Fruit fly (Drosophila melanogaster): ENCODE results near the gene Akh.

Akh gene

dm6 chr3L:4133724-4134678 lies 7.3 kb upstream of the Akh start, which contains the start of gene ens:
ens (minus strand) TSS chr3L:4134550.
- TF ChIP-seq svp (GFP tag) (peak; percentile 74), esn (GFP tag; optimal IDR thresholded peaks at IDR 0.05) (peak; percentile 23), fd59A (GFP tag; optimal IDR thresholded peaks at IDR 0.05) (no peak), CG15336 (GFP tag; IDR thresholded peaks at IDR 0.05) (peak; percentile 9; the same call in 1 of the 2 replicates), CG8119 (GFP tag; IDR thresholded peaks at IDR 0.05) (peak; percentile 73), Sox15 (GFP tag; optimal IDR thresholded peaks at IDR 0.05) (no peak), CG6854 (GFP tag; optimal IDR thresholded peaks at IDR 0.05) (peak; percentile 60)

DNA sequence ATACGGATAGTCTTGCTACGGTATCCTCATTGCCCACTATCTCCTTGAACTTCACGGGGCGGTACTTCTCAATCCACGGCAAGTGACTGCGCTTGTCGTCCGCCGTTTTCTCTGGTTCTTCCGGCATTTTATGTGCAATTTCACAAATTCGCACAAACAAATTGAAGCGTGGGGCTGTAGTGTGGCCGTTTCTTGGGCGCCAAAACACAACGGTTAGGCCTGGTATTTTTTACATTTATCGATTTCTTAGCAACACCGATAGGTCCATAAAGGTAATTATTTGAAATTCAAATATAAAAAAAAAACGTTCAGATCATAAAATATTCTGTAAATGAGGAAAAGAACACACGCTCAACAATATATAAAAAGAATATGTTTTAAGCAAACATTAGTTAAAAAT lies 5.4 kb upstream of the Akh start, which contains the start of gene RfC4:
TSS of gene RfC4 (minus strand) at position 182 of the 400 bp plus-strand sequence.
- TF ChIP-seq CG11762 (GFP tag; optimal IDR thresholded peaks at IDR 0.05; ENCODE audit: insufficient read depth): no peak
- no peak for TF ChIP-seq Smox (GFP tag; optimal IDR thresholded peaks at IDR 0.05)
- no peak for TF ChIP-seq CG16779 (tag; optimal IDR thresholded peaks at IDR 0.05)
- TF ChIP-seq dsx (GFP tag; optimal IDR thresholded peaks at IDR 0.05; ENCODE audit: poor library complexity, severe bottlenecking): no peak
- no peak for TF ChIP-seq Ets96B (tag; optimal IDR thresholded peaks at IDR 0.05)
- no peak for TF ChIP-seq Met (GFP tag; optimal IDR thresholded peaks at IDR 0.05)
- no peak for TF ChIP-seq lz (GFP tag; optimal IDR thresholded peaks at IDR 0.05)
- no peak for TF ChIP-seq CG11294 (GFP tag; IDR thresholded peaks at IDR 0.05)
- no peak for TF ChIP-seq CG8632 (GFP tag; optimal IDR thresholded peaks at IDR 0.05)
- no peak for TF ChIP-seq fd59A (GFP tag; optimal IDR thresholded peaks at IDR 0.05)
- no peak for TF ChIP-seq CG11902 (GFP tag; optimal IDR thresholded peaks at IDR 0.05)
- no peak for TF ChIP-seq Blimp-1 (GFP tag; optimal IDR thresholded peaks at IDR 0.05)

DNA sequence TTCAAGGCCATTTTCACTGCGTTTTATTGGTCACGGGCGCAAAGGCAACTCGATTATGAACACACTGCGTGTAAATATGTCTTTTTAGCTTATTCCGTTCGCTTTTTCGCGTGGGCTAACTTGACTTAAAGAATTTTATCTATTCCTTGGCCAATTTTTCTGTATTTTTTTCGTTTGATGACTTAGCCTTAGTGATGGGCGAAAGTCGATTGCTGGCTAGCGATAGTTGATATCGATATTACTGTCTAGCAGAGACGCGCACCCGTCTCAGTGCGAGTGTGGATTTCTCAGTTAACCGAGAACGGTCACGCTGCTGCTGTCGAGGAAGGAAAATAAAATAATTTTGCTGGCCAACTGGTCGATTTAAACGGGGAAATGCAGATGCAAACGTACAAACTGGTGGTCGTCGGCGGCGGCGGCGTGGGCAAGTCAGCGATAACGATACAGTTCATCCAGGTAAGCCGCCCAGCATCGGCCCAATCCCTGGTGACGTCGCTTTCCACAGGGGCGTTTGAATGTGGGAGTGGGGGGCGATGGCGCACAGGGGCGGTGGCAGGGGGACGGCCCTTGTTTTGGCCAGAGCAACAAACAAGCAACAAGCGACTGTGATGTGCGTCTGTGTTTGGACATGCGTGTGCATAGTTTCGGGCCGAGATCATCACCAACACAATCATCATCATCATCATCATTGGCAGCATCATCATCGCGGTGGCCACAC lies 2.3 kb upstream of the Akh start, which contains the start of the genes Rop and Ras64B:
TSS of gene Rop (minus strand) at position 193 of the 718 bp plus-strand sequence.
TSS of gene Ras64B (plus strand) at position 273 of the 718 bp plus-strand sequence.
- TF ChIP-seq CG6276 (GFP tag; optimal IDR thresholded peaks at IDR 0.05) (no peak), CG6854 (GFP tag; optimal IDR thresholded peaks at IDR 0.05) (no peak), CG8119 (GFP tag; IDR thresholded peaks at IDR 0.05) (peak; percentile 22; the same call in 1 of the 3 replicates), svp (GFP tag) (peak; percentile 94), CG11762 (GFP tag; optimal IDR thresholded peaks at IDR 0.05; ENCODE audit: insufficient read depth) (no peak), CG9139 (GFP tag; optimal IDR thresholded peaks at IDR 0.05) (no peak), Hr38 (GFP tag; optimal IDR thresholded peaks at IDR 0.05) (no peak), Sox15 (GFP tag; optimal IDR thresholded peaks at IDR 0.05) (no peak), spab (GFP tag; optimal IDR thresholded peaks at IDR 0.05) (no peak), lz (GFP tag; optimal IDR thresholded peaks at IDR 0.05) (peak; percentile 20), fkh (GFP tag; optimal IDR thresholded peaks at IDR 0.05) (peak; percentile 87), esn (GFP tag; optimal IDR thresholded peaks at IDR 0.05) (peak; percentile 57), achi (GFP tag; optimal IDR thresholded peaks at IDR 0.05) (no peak), Eip78C (GFP tag) (no peak), CG6808 (GFP tag; optimal IDR thresholded peaks at IDR 0.05) (no peak), CG16779 (tag; optimal IDR thresholded peaks at IDR 0.05) (no peak), Sox102F (GFP tag; optimal IDR thresholded peaks at IDR 0.05) (no peak), CG3032 (tag; optimal IDR thresholded peaks at IDR 0.05) (peak; percentile 29), Hr39 (GFP tag; optimal IDR thresholded peaks at IDR 0.05) (no peak), CG11294 (GFP tag; IDR thresholded peaks at IDR 0.05) (no peak), ss (GFP tag; optimal IDR thresholded peaks at IDR 0.05) (no peak), Sox14 (GFP tag; optimal IDR thresholded peaks at IDR 0.05) (peak; percentile 75), vri (GFP tag; optimal IDR thresholded peaks at IDR 0.05) (no peak), CG15336 (GFP tag; IDR thresholded peaks at IDR 0.05) (peak; percentile 14; the same call in 1 of the 2 replicates), CG7368 (GFP tag; optimal IDR thresholded peaks at IDR 0.05) (no peak), CG34406 (GFP tag; optimal IDR thresholded peaks at IDR 0.05) (no peak)
